Fruit fly (Drosophila melanogaster) whole organism, embryonic: ENCODE measurements around the gene CG5171.

ENCODE experiments used
- Blimp-1 ChIP-seq: fragments of 200-800 bp; sonication (Bioruptor generic); optimal IDR thresholded peaks from 3 replicates; lab custom pipeline; 2018; ENCODE audit warnings: missing biosample characterization, missing genetic modification characterization, mild to moderate bottlenecking, moderate library complexity, missing genetic modification reagents
- CG1024 ChIP-seq: fragments of 200-800 bp; sonication (Bioruptor generic); IDR thresholded peaks from 2 replicates; pipeline ENCODE4 v1.3.6; 2022; ENCODE audit warnings: missing biosample characterization, missing genetic modification characterization
- CG11093 ChIP-seq: fragments of 200-800 bp; sonication (Bioruptor generic); IDR thresholded peaks from 3 replicates; pipeline ENCODE4 v1.3.6; 2022; ENCODE audit warnings: missing biosample characterization, missing genetic modification characterization
- CG11560 ChIP-seq: fragments of 200-800 bp; sonication (Bioruptor generic); IDR thresholded peaks from 3 replicates; pipeline ENCODE4 v1.3.6; 2022; ENCODE audit warnings: missing biosample characterization, missing genetic modification characterization
- CG12219 ChIP-seq: fragments of 200-800 bp; sonication (Bioruptor generic); optimal IDR thresholded peaks from 3 replicates; lab custom pipeline; 2018; ENCODE audit warnings: missing biosample characterization, mild to moderate bottlenecking, missing genetic modification characterization
- CG13123 ChIP-seq: fragments of 200-800 bp; sonication (Bioruptor generic); optimal IDR thresholded peaks from 2 replicates; lab custom pipeline; 2016; ENCODE audit warnings: missing biosample characterization, missing genetic modification characterization
- CG13775 ChIP-seq: fragments of 200-800 bp; sonication (Bioruptor generic); optimal IDR thresholded peaks from 3 replicates; lab custom pipeline; 2017; ENCODE audit warnings: missing biosample characterization, mild to moderate bottlenecking, missing genetic modification characterization
- CG14667 ChIP-seq: fragments of 200-800 bp; sonication (Bioruptor generic); IDR thresholded peaks from 2 replicates; pipeline ENCODE4 v1.3.6; 2022; ENCODE audit warnings: missing biosample characterization, missing genetic modification characterization
- CG16815 ChIP-seq: fragments of 200-800 bp; sonication (Bioruptor generic); optimal IDR thresholded peaks from 3 replicates; lab custom pipeline; 2017; ENCODE audit warnings: missing biosample characterization, mild to moderate bottlenecking, missing genetic modification characterization
- CG17328 ChIP-seq: fragments of 200-800 bp; sonication (Bioruptor generic); IDR thresholded peaks from 2 replicates; pipeline ENCODE4 v1.3.6; 2022; ENCODE audit warnings: missing biosample characterization, missing genetic modification characterization
- CG17912 ChIP-seq: fragments of 200-800 bp; sonication (Bioruptor generic); optimal IDR thresholded peaks from 2 replicates; lab custom pipeline; 2018; ENCODE audit warnings: missing biosample characterization, mild to moderate bottlenecking, missing genetic modification characterization
- CG30403 ChIP-seq: fragments of 200-800 bp; sonication (Bioruptor generic); optimal IDR thresholded peaks from 3 replicates; lab custom pipeline; 2016; ENCODE audit warnings: missing biosample characterization, missing genetic modification characterization
- CG33557 ChIP-seq: fragments of 200-800 bp; sonication (Bioruptor generic); optimal IDR thresholded peaks from 2 replicates; lab custom pipeline; 2019; ENCODE audit warnings: missing biosample characterization, mild to moderate bottlenecking, missing genetic modification characterization, moderate library complexity
- CG4404 ChIP-seq: fragments of 200-800 bp; sonication (Bioruptor generic); IDR thresholded peaks from 2 replicates; pipeline ENCODE4 v1.3.6; 2022; ENCODE audit warnings: missing biosample characterization, missing genetic modification characterization
- CG4424 ChIP-seq: fragments of 200-800 bp; sonication (Bioruptor generic); optimal IDR thresholded peaks from 3 replicates; lab custom pipeline; 2016; ENCODE audit warnings: missing biosample characterization, missing genetic modification characterization
- CG8089 ChIP-seq: fragments of 200-800 bp; sonication (Bioruptor generic); optimal IDR thresholded peaks from 3 replicates; lab custom pipeline; 2016; ENCODE audit warnings: missing biosample characterization, missing genetic modification characterization
- CG8359 ChIP-seq: fragments of 200-800 bp; sonication (Bioruptor generic); optimal IDR thresholded peaks from 2 replicates; lab custom pipeline; 2017; ENCODE audit warnings: missing biosample characterization, mild to moderate bottlenecking, missing genetic modification characterization, borderline replicate concordance
- CG8388 ChIP-seq: fragments of 200-800 bp; sonication (Bioruptor generic); optimal IDR thresholded peaks from 2 replicates; lab custom pipeline; 2019; ENCODE audit warnings: missing biosample characterization, mild to moderate bottlenecking, missing genetic modification characterization, moderate library complexity
- CG8924 ChIP-seq: fragments of 200-800 bp; optimal IDR thresholded peaks from 3 replicates; lab custom pipeline; 2019; ENCODE audit warnings: missing biosample characterization, mild to moderate bottlenecking, missing genetic modification characterization, moderate library complexity
- CG9876 ChIP-seq: fragments of 200-800 bp; sonication (Bioruptor generic); optimal IDR thresholded peaks from 2 replicates; lab custom pipeline; 2016; ENCODE audit warnings: missing biosample characterization, missing genetic modification characterization
- Dad ChIP-seq: fragments of 200-800 bp; sonication (Bioruptor generic); optimal IDR thresholded peaks from 3 replicates; lab custom pipeline; 2016; ENCODE audit warnings: missing biosample characterization, missing genetic modification characterization
- Dll ChIP-seq: fragments of 200-800 bp; sonication (Bioruptor generic); IDR thresholded peaks from 4 replicates; pipeline ENCODE4 v1.3.6; 2022; ENCODE audit warnings: missing biosample characterization, missing genetic modification characterization; ENCODE audit not compliant: partially characterized antibody
- E2f1 ChIP-seq: fragments of 200-800 bp; sonication (Bioruptor generic); IDR thresholded peaks from 2 replicates; pipeline ENCODE4 v1.3.6; 2022; ENCODE audit warnings: missing biosample characterization, missing genetic modification characterization
- Ets65A ChIP-seq: fragments of 200-800 bp; sonication (Bioruptor generic); peaks from one replicate; lab custom pipeline; 2016; ENCODE audit warnings: missing biosample characterization, missing genetic modification characterization
- Hey ChIP-seq: fragments of 200-800 bp; sonication (Bioruptor generic); optimal IDR thresholded peaks from 3 replicates; lab custom pipeline; 2018; ENCODE audit warnings: missing biosample characterization, mild to moderate bottlenecking, missing genetic modification characterization
- Hr51 ChIP-seq, 2 experiments: fragments of 200-800 bp; sonication (Bioruptor generic); optimal IDR thresholded peaks; 2 replicates in 1 of 2; 3 replicates in 1 of 2; lab custom pipeline; 2016 to 2018; ENCODE audit warnings: missing biosample characterization in 2 of 2, missing genetic modification characterization in 2 of 2, mild to moderate bottlenecking in 1 of 2, moderate library complexity in 1 of 2
- Hsf ChIP-seq: fragments of 200-800 bp; sonication (Bioruptor generic); optimal IDR thresholded peaks from 3 replicates; lab custom pipeline; 2016; ENCODE audit warnings: missing biosample characterization, missing genetic modification characterization
- Ptx1 ChIP-seq: fragments of 200-800 bp; sonication (Bioruptor generic); IDR thresholded peaks from 2 replicates; pipeline ENCODE4 v1.3.6; 2022; ENCODE audit warnings: missing biosample characterization, missing genetic modification characterization
- Sry-β ChIP-seq: fragments of 200-800 bp; sonication (Bioruptor generic); optimal IDR thresholded peaks from 2 replicates; lab custom pipeline; 2018; ENCODE audit warnings: missing biosample characterization, mild to moderate bottlenecking, missing genetic modification characterization, moderate library complexity
- Sry-δ ChIP-seq: fragments of 200-800 bp; sonication (Bioruptor generic); optimal IDR thresholded peaks from 2 replicates; lab custom pipeline; 2016; ENCODE audit warnings: missing biosample characterization, missing genetic modification characterization
- Trl ChIP-seq, 3 experiments: fragments of >200 bp in 2 of 3; fragments of 200-800 bp in 1 of 3; sonication (Bioruptor generic) in 1 of 3; optimal IDR thresholded peaks; 2 replicates in 1 of 3; 3 replicates in 2 of 3; lab custom pipeline; 2016 to 2017; ENCODE audit warnings: missing biosample characterization in 1 of 3, missing genetic modification characterization in 1 of 3
- dysf ChIP-seq: fragments of 200-800 bp; sonication (Bioruptor generic); IDR thresholded peaks from 3 replicates; pipeline ENCODE4 v1.3.6; 2022; ENCODE audit warnings: missing biosample characterization, missing genetic modification characterization
- ems ChIP-seq: fragments of 200-800 bp; sonication (Bioruptor generic); optimal IDR thresholded peaks from 3 replicates; lab custom pipeline; 2016; ENCODE audit warnings: missing biosample characterization, missing genetic modification characterization
- gsb-n ChIP-seq: fragments of 200-800 bp; sonication (Bioruptor generic); optimal IDR thresholded peaks from 3 replicates; lab custom pipeline; 2018; ENCODE audit warnings: missing biosample characterization, mild to moderate bottlenecking, missing genetic modification characterization
- ham ChIP-seq: fragments of 200-800 bp; sonication (Bioruptor generic); IDR thresholded peaks from 2 replicates; pipeline ENCODE4 v1.3.6; 2022; ENCODE audit warnings: missing biosample characterization, missing genetic modification characterization
- kay ChIP-seq: fragments of 200-800 bp; sonication (Bioruptor generic); optimal IDR thresholded peaks from 2 replicates; lab custom pipeline; 2016; ENCODE audit warnings: missing biosample characterization, missing genetic modification characterization
- ken ChIP-seq: fragments of 200-800 bp; sonication (Bioruptor generic); IDR thresholded peaks from 3 replicates; pipeline ENCODE4 v1.3.6; 2022; ENCODE audit warnings: missing biosample characterization, missing genetic modification characterization
- mirr ChIP-seq: fragments of 200-800 bp; sonication (Bioruptor generic); optimal IDR thresholded peaks from 3 replicates; lab custom pipeline; 2018; ENCODE audit warnings: missing biosample characterization, mild to moderate bottlenecking, missing genetic modification characterization
- mld ChIP-seq: fragments of 200-800 bp; sonication (Bioruptor generic); IDR thresholded peaks from 3 replicates; pipeline ENCODE4 v1.3.6; 2022; ENCODE audit warnings: missing biosample characterization, missing genetic modification characterization; ENCODE audit not compliant: partially characterized antibody
- onecut ChIP-seq: fragments of 200-800 bp; sonication (Bioruptor generic); IDR thresholded peaks from 2 replicates; pipeline ENCODE4 v1.3.6; 2022; ENCODE audit warnings: missing biosample characterization, missing genetic modification characterization
- pb ChIP-seq: fragments of 200-800 bp; sonication (Bioruptor generic); optimal IDR thresholded peaks from 3 replicates; lab custom pipeline; 2016; ENCODE audit warnings: missing biosample characterization, missing genetic modification characterization
- pum ChIP-seq: fragments of 200-800 bp; sonication (Bioruptor generic); optimal IDR thresholded peaks from 2 replicates; lab custom pipeline; 2016; ENCODE audit warnings: missing biosample characterization, missing genetic modification characterization
- rib ChIP-seq: fragments of 200-800 bp; sonication (Bioruptor generic); IDR thresholded peaks from 2 replicates; pipeline ENCODE4 v1.3.6; 2022; ENCODE audit warnings: missing biosample characterization, missing genetic modification characterization
- ssp ChIP-seq: fragments of 200-800 bp; sonication (Bioruptor generic); IDR thresholded peaks from 2 replicates; pipeline ENCODE4 v1.3.6; 2022; ENCODE audit warnings: missing biosample characterization, missing genetic modification characterization
- tx ChIP-seq: fragments of 200-800 bp; sonication (Bioruptor generic); optimal IDR thresholded peaks from 2 replicates; lab custom pipeline; 2016; ENCODE audit warnings: missing biosample characterization, missing genetic modification characterization
- vfl ChIP-seq: fragments of 200-800 bp; sonication (Bioruptor generic); optimal IDR thresholded peaks from 2 replicates; lab custom pipeline; 2016; ENCODE audit warnings: missing biosample characterization, missing genetic modification characterization
- vnd ChIP-seq: fragments of 200-800 bp; sonication (Bioruptor generic); IDR thresholded peaks from 3 replicates; pipeline ENCODE4 v1.3.6; 2022; ENCODE audit warnings: missing biosample characterization, missing genetic modification characterization; ENCODE audit not compliant: partially characterized antibody
- vvl ChIP-seq: fragments of 200-800 bp; sonication (Bioruptor generic); IDR thresholded peaks from 2 replicates; pipeline ENCODE4 v1.3.6; 2022; ENCODE audit warnings: missing biosample characterization, missing genetic modification characterization
- zen2 ChIP-seq: fragments of 200-800 bp; sonication (Bioruptor generic); IDR thresholded peaks from 3 replicates; pipeline ENCODE4 v1.3.6; 2022; ENCODE audit warnings: missing biosample characterization, missing genetic modification characterization; ENCODE audit not compliant: partially characterized antibody

CG5171 gene

DNA sequence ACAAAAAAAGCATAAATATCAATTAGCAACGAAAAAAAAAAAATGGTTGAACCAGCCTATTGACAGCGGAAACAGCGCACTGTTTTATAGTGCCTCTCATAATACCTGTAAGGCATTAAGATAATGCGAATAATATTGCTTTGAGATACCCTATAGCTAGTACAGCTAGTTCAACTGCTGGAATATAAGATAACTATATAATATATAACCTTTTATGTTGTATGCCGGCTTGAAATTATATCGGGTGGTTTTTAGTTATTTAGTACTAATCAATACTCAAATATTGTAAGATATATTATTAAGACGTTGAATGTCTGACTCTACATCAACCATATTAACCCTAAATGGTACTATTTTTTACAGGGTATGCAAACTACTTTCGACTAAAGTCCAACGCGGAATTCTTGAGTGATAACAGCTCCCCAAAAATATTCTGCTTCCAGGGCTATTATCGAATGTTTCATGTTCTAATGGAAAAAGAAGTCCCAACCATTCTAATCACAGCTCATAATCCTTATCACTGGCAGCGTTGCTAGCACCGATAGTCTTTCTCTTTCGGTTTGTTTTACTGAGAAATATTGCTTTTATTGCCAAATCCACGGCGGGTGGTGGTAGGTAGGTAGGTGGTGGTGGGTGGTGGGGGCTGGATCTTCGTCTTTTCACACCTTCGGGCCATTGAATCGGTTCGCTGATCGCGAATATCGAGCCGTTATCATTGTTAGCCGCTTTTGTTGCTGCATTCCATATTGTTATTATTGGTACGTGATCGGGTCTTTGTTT, 33.0 kb downstream of the CG5171 start (continued):
- no peak for TF ChIP-seq CG8089 (GFP tag; lab: Kevin White, UChicago)
- peak; percentile 48 to 84 for TF ChIP-seq Hr51 (GFP tag; optimal IDR thresholded peaks at IDR 0.05; lab: Kevin White, UChicago)
- TF ChIP-seq CG8359 (GFP tag; lab: Kevin White, UChicago) = no peak
- no peak for TF ChIP-seq vfl (GFP tag; lab: Kevin White, UChicago)
- peak; percentile 19 for TF ChIP-seq ems (GFP tag; lab: Kevin White, UChicago)
- no peak for TF ChIP-seq CG17912 (GFP tag; lab: Kevin White, UChicago)
- no peak for TF ChIP-seq Sry-β (GFP tag; lab: Kevin White, UChicago)
- TF ChIP-seq kay (GFP tag; lab: Kevin White, UChicago) = no peak
- TF ChIP-seq gsb-n (tag; lab: Kevin White, UChicago) = peak; percentile 2
- TF ChIP-seq mirr = peak; percentile 82
- TF ChIP-seq dysf (GFP tag; lab: Robert Waterston, UW) = peak; percentile 90
- TF ChIP-seq pum (GFP tag; lab: Kevin White, UChicago) = no peak
- TF ChIP-seq mld (GFP tag; lab: Robert Waterston, UW) = no peak
- peak; percentile 63 for TF ChIP-seq CG16815 (GFP tag; lab: Kevin White, UChicago)
- peak; percentile 88 for TF ChIP-seq rib (GFP tag; lab: Robert Waterston, UW)
- 0 out of 2 replicates have a peak, but pooled peaks have one; percentile 45 for TF ChIP-seq CG1024 (GFP tag; lab: Robert Waterston, UW)
- TF ChIP-seq Ptx1 = peak; percentile 87
- TF ChIP-seq E2f1 (GFP tag; lab: Robert Waterston, UW) = peak; percentile 71
- TF ChIP-seq CG13123 (GFP tag; lab: Kevin White, UChicago) = no peak
- TF ChIP-seq CG13775 (GFP tag; lab: Kevin White, UChicago) = peak; percentile 68
- no peak for TF ChIP-seq Dll (GFP tag; lab: Robert Waterston, UW)
- no peak for TF ChIP-seq zen2 (GFP tag; lab: Robert Waterston, UW)
- no peak for TF ChIP-seq Dad
- peak; percentile 41 for TF ChIP-seq Blimp-1 (GFP tag; lab: Kevin White, UChicago)
- TF ChIP-seq Sry-δ = no peak
- TF ChIP-seq CG8924 = peak; percentile 89
- TF ChIP-seq CG33557 (GFP tag; lab: Kevin White, UChicago) = no peak
- TF ChIP-seq CG4404 (GFP tag; lab: Robert Waterston, UW) = 0 out of 2 replicates have a peak, but pooled peaks have one; percentile 24
- TF ChIP-seq CG9876 (GFP tag; lab: Kevin White, UChicago) = no peak
- peak; percentile 42 for TF ChIP-seq CG30403 (GFP tag; lab: Kevin White, UChicago)
- TF ChIP-seq vvl = peak; percentile 82
- peak; percentile 56; the same call in 2 of the 3 replicates for TF ChIP-seq CG11560 (tag; lab: Robert Waterston, UW)
- TF ChIP-seq ham = peak; percentile 84; the same call in 1 of the 2 replicates
- peak; percentile 33; the same call in 1 of the 2 replicates for TF ChIP-seq CG14667 (GFP tag; lab: Robert Waterston, UW)
- TF ChIP-seq CG12219 (GFP tag; lab: Kevin White, UChicago) = peak; percentile 58
- peak; percentile 65 for TF ChIP-seq onecut (GFP tag; lab: Robert Waterston, UW)
- 0 out of 3 replicates have a peak, but pooled peaks have one; percentile 46 for TF ChIP-seq CG11093 (GFP tag; lab: Robert Waterston, UW)
- TF ChIP-seq CG4424 (GFP tag; lab: Kevin White, UChicago) = no peak
- TF ChIP-seq ken = peak; percentile 44; the same call in 1 of the 3 replicates
- peak; percentile 45 for TF ChIP-seq Hsf (GFP tag; lab: Kevin White, UChicago)
- TF ChIP-seq pb (GFP tag; lab: Kevin White, UChicago) = no peak
- peak; percentile 55 for TF ChIP-seq Ets65A (GFP tag; lab: Kevin White, UChicago)
- peak; percentile 63 for TF ChIP-seq CG8388 (GFP tag; lab: Kevin White, UChicago)
- TF ChIP-seq vnd (GFP tag; lab: Robert Waterston, UW) = no peak
- TF ChIP-seq tx (GFP tag; lab: Kevin White, UChicago) = no peak
- peak; percentile 68 for TF ChIP-seq ssp (GFP tag; lab: Robert Waterston, UW)
- peak; percentile 63 for TF ChIP-seq CG17328 (GFP tag; lab: Robert Waterston, UW)
- no peak for TF ChIP-seq Trl (optimal IDR thresholded peaks at IDR 0.05; lab: Kevin White, UChicago)
- TF ChIP-seq Trl (GFP tag; optimal IDR thresholded peaks at IDR 0.05; lab: Kevin White, UChicago) = no peak
- TF ChIP-seq Hey = no peak
